Worm (Caenorhabditis elegans) whole organism, late embryonic: ENCODE measurements around the gene srv-1.

ENCODE experiments used
- K02D7.2 ChIP-seq: sonication (generic microtip); optimal IDR thresholded peaks from 2 replicates; lab custom pipeline; 2017; ENCODE audit warnings: mild to moderate bottlenecking, missing genetic modification characterization, missing compliant biosample characterization
- Y22D7AL.16 ChIP-seq: sonication (generic microtip); optimal IDR thresholded peaks from 2 replicates; lab custom pipeline; 2016; ENCODE audit warnings: missing genetic modification characterization, missing compliant biosample characterization
- ceh-14 ChIP-seq: sonication (generic microtip); optimal IDR thresholded peaks from 2 replicates; lab custom pipeline; 2016; ENCODE audit warnings: missing genotype, missing genetic modification characterization, missing compliant biosample characterization
- ceh-24 ChIP-seq: sonication (generic microtip); optimal IDR thresholded peaks from 2 replicates; lab custom pipeline; 2016; ENCODE audit warnings: mild to moderate bottlenecking, missing genetic modification characterization, missing compliant biosample characterization
- ceh-30 ChIP-seq: fragments of 150-350 bp; optimal IDR thresholded peaks from 2 replicates; lab custom pipeline; 2014; ENCODE audit warnings: missing biosample characterization, missing genetic modification characterization
- ceh-34 ChIP-seq: sonication (generic microtip); optimal IDR thresholded peaks from 2 replicates; lab custom pipeline; 2016; ENCODE audit warnings: mild to moderate bottlenecking, missing genetic modification characterization, missing compliant biosample characterization
- ceh-45 ChIP-seq: fragments of 200-800 bp; sonication (Bioruptor generic); IDR thresholded peaks from 2 replicates; pipeline ENCODE4 v1.3.6; 2022; ENCODE audit warnings: missing genetic modification reagents, missing genetic modification characterization, missing compliant biosample characterization
- ceh-6 ChIP-seq: fragments of 200-800 bp; sonication (Bioruptor generic); optimal IDR thresholded peaks from 2 replicates; lab custom pipeline; 2018; ENCODE audit warnings: mild to moderate bottlenecking, missing genetic modification characterization, missing compliant biosample characterization
- che-1 ChIP-seq: sonication (generic microtip); optimal IDR thresholded peaks from 2 replicates; lab custom pipeline; 2016; ENCODE audit warnings: mild to moderate bottlenecking, missing genetic modification characterization, missing compliant biosample characterization
- dmd-4 ChIP-seq: sonication (generic microtip); optimal IDR thresholded peaks from 2 replicates; lab custom pipeline; 2016; ENCODE audit warnings: borderline replicate concordance, missing genetic modification characterization, missing compliant biosample characterization
- dve-1 ChIP-seq: sonication (generic microtip); optimal IDR thresholded peaks from 2 replicates; lab custom pipeline; 2017; ENCODE audit warnings: antibody characterized with exemption, mild to moderate bottlenecking, missing genetic modification characterization, missing compliant biosample characterization
- elt-2 ChIP-seq: sonication (generic microtip); optimal IDR thresholded peaks from 2 replicates; lab custom pipeline; 2016; ENCODE audit warnings: missing genetic modification reagents, missing genetic modification characterization, missing compliant biosample characterization
- ets-4 ChIP-seq: sonication (generic microtip); optimal IDR thresholded peaks from 2 replicates; lab custom pipeline; 2016; ENCODE audit warnings: missing genetic modification characterization, missing compliant biosample characterization
- eyg-1 ChIP-seq: sonication (generic microtip); optimal IDR thresholded peaks from 2 replicates; lab custom pipeline; 2016; ENCODE audit warnings: missing genotype, missing genetic modification characterization, missing compliant biosample characterization
- fax-1 ChIP-seq: sonication (generic microtip); optimal IDR thresholded peaks from 2 replicates; lab custom pipeline; 2016; ENCODE audit warnings: missing genotype, missing genetic modification characterization, missing compliant biosample characterization
- fkh-10 ChIP-seq: fragments of 150-350 bp; optimal IDR thresholded peaks from 2 replicates; lab custom pipeline; 2014; ENCODE audit warnings: missing biosample characterization, missing genetic modification reagents, missing genetic modification characterization
- fkh-6 ChIP-seq: sonication (generic microtip); optimal IDR thresholded peaks from 2 replicates; lab custom pipeline; 2016; ENCODE audit warnings: missing genetic modification characterization, missing compliant biosample characterization
- gmeb-2 ChIP-seq: sonication (generic microtip); optimal IDR thresholded peaks from 2 replicates; lab custom pipeline; 2016; ENCODE audit warnings: missing genetic modification characterization, inconsistent platforms, missing compliant biosample characterization
- hlh-13 ChIP-seq: fragments of 200-800 bp; sonication (Bioruptor generic); optimal IDR thresholded peaks from 2 replicates; lab custom pipeline; 2018; ENCODE audit warnings: mild to moderate bottlenecking, missing genetic modification characterization, missing compliant biosample characterization
- hlh-15 ChIP-seq: sonication (generic microtip); optimal IDR thresholded peaks from 2 replicates; lab custom pipeline; 2016; ENCODE audit warnings: missing genetic modification characterization, missing compliant biosample characterization
- hlh-30 ChIP-seq: sonication (generic microtip); optimal IDR thresholded peaks from 2 replicates; lab custom pipeline; 2017; ENCODE audit warnings: antibody characterized with exemption, missing genetic modification characterization, missing compliant biosample characterization; ENCODE audit not compliant: insufficient read depth
- mec-3 ChIP-seq: sonication (generic microtip); optimal IDR thresholded peaks from 2 replicates; lab custom pipeline; 2016; ENCODE audit warnings: borderline replicate concordance, missing genetic modification characterization, missing compliant biosample characterization
- nfya-1 ChIP-seq: sonication (generic microtip); optimal IDR thresholded peaks from 2 replicates; lab custom pipeline; 2017; ENCODE audit warnings: missing genetic modification characterization, mild to moderate bottlenecking, missing compliant biosample characterization, antibody characterized with exemption, moderate library complexity
- nhr-11 ChIP-seq: fragments of 150-350 bp; optimal IDR thresholded peaks from 2 replicates; lab custom pipeline; 2014; ENCODE audit warnings: missing biosample characterization, missing genetic modification characterization
- pax-1 ChIP-seq: fragments of 150-350 bp; optimal IDR thresholded peaks from 2 replicates; lab custom pipeline; 2014; ENCODE audit warnings: missing biosample characterization, missing genetic modification characterization
- pha-2 ChIP-seq: sonication (generic microtip); optimal IDR thresholded peaks from 2 replicates; lab custom pipeline; 2017; ENCODE audit warnings: mild to moderate bottlenecking, missing genetic modification characterization, missing compliant biosample characterization
- pha-4 ChIP-seq: fragments of 150-350 bp; optimal IDR thresholded peaks from 2 replicates; lab custom pipeline; 2018; ENCODE audit warnings: missing biosample characterization, missing genetic modification reagents, missing genetic modification characterization
- pqm-1 ChIP-seq: sonication (generic microtip); optimal IDR thresholded peaks from 2 replicates; lab custom pipeline; 2016; ENCODE audit warnings: missing genetic modification characterization, missing compliant biosample characterization
- ref-2 ChIP-seq: sonication (generic microtip); optimal IDR thresholded peaks from 2 replicates; lab custom pipeline; 2016; ENCODE audit warnings: missing genetic modification characterization, missing compliant biosample characterization
- sdc-2 ChIP-seq: sonication (generic microtip); optimal IDR thresholded peaks from 2 replicates; lab custom pipeline; 2016; ENCODE audit warnings: missing genotype, missing genetic modification characterization, missing compliant biosample characterization
- syd-9 ChIP-seq: sonication (generic microtip); optimal IDR thresholded peaks from 2 replicates; lab custom pipeline; 2016; ENCODE audit warnings: mild to moderate bottlenecking, missing genetic modification characterization, moderate library complexity, missing compliant biosample characterization
- ttx-3 ChIP-seq: sonication (generic microtip); optimal IDR thresholded peaks from 2 replicates; lab custom pipeline; 2016; ENCODE audit warnings: missing genetic modification reagents, missing genetic modification characterization, missing compliant biosample characterization
- unc-3 ChIP-seq, 2 experiments: fragments of 200-800 bp in 1 of 2; sonication (Bioruptor generic) in 1 of 2; sonication (generic microtip) in 1 of 2; conservative IDR thresholded peaks in 1 of 2; optimal IDR thresholded peaks in 1 of 2; 2 replicates each; pipeline versions ENCODE4 v1.3.6 to Lab custom; 2016 to 2022; ENCODE audit warnings: missing compliant biosample characterization in 2 of 2, missing genetic modification characterization in 2 of 2, missing genetic modification reagents in 1 of 2
- unc-55 ChIP-seq: sonication (generic microtip); optimal IDR thresholded peaks from 2 replicates; lab custom pipeline; 2017; ENCODE audit warnings: missing biosample characterization, missing genetic modification reagents, missing genetic modification characterization
- unc-86 ChIP-seq: sonication (generic microtip); optimal IDR thresholded peaks from 2 replicates; lab custom pipeline; 2016; ENCODE audit warnings: missing genetic modification characterization, missing compliant biosample characterization
- ztf-16 ChIP-seq: sonication (generic microtip); optimal IDR thresholded peaks from 2 replicates; lab custom pipeline; 2017; ENCODE audit warnings: missing genetic modification characterization, missing compliant biosample characterization

The srv-1 gene

ce11 chrIII:6839091-6839490 is 11.1 kb upstream of the srv-1 start:
- no peak for TF ChIP-seq sdc-2 (tag; lab: Kevin White, UChicago)
- TF ChIP-seq hlh-13 (GFP tag; lab: Kevin White, UChicago), result no peak
- TF ChIP-seq elt-2, result no peak
- no peak for TF ChIP-seq nhr-11 (tag; lab: Kevin White, UChicago)
- no peak for TF ChIP-seq Y22D7AL.16 (tag; lab: Kevin White, UChicago)
- no peak for TF ChIP-seq syd-9 (tag; lab: Kevin White, UChicago)
- TF ChIP-seq eyg-1 (tag; lab: Kevin White, UChicago), result no peak
- TF ChIP-seq pha-2, result no peak
- no peak for TF ChIP-seq gmeb-2 (tag; lab: Kevin White, UChicago)
- TF ChIP-seq unc-3 (GFP tag; conservative IDR thresholded peaks at IDR 0.05; lab: Robert Waterston, UW), result no peak
- no peak for TF ChIP-seq unc-3 (tag; optimal IDR thresholded peaks at IDR 0.05; lab: Kevin White, UChicago)
- TF ChIP-seq unc-55 (GFP tag; lab: Kevin White, UChicago), result no peak
- no peak for TF ChIP-seq pax-1 (tag; lab: Kevin White, UChicago)
- TF ChIP-seq ceh-45, result no peak
- TF ChIP-seq fkh-10 (GFP tag; lab: Kevin White, UChicago), result no peak
- no peak for TF ChIP-seq ets-4 (tag; lab: Kevin White, UChicago)
- TF ChIP-seq dmd-4 (tag; lab: Kevin White, UChicago), result no peak
- no peak for TF ChIP-seq ztf-16 (tag; lab: Kevin White, UChicago)
- TF ChIP-seq fkh-6 (tag; lab: Kevin White, UChicago), result no peak

ce11 chrIII:6848654-6849204 is 1.5 kb upstream of the srv-1 start, which contains the start of gene dhhc-5:
Gene dhhc-5, minus strand, starts transcription at chrIII:6849059.
- TF ChIP-seq hlh-30 (peak; percentile 0), che-1 (tag; lab: Kevin White, UChicago) (no peak)

- TF ChIP-seq ref-2 (tag; lab: Kevin White, UChicago) (no peak), mec-3 (tag; lab: Kevin White, UChicago) (no peak), pax-1 (tag; lab: Kevin White, UChicago) (no peak), ttx-3 (tag; lab: Kevin White, UChicago) (no peak), unc-86 (tag; lab: Kevin White, UChicago) (no peak), ceh-24 (tag; lab: Kevin White, UChicago) (no peak), pqm-1 (tag; lab: Kevin White, UChicago) (no peak), hlh-13 (GFP tag; lab: Kevin White, UChicago) (no peak), pha-4 (tag; lab: Kevin White, UChicago) (no peak), ceh-34 (tag; lab: Kevin White, UChicago) (no peak), ceh-6 (GFP tag; lab: Kevin White, UChicago) (no peak), nfya-1 (no peak), hlh-15 (tag; lab: Kevin White, UChicago) (no peak), unc-55 (GFP tag; lab: Kevin White, UChicago) (no peak)
Measured at ce11 chrIII:6856709-6857108, 6.5 kb downstream of the srv-1 start, which contains the start of gene zak-1. Gene zak-1, minus strand, starts transcription at chrIII:6856809.

ce11 chrIII:6857390-6857848 is 7.2 kb downstream of the srv-1 start:
- TF ChIP-seq dve-1 (tag; lab: Kevin White, UChicago) (peak; percentile 16), K02D7.2 (tag; lab: Kevin White, UChicago) (no peak)

ce11 chrIII:6859482-6859881 is 9.3 kb downstream of the srv-1 start, which contains the start of gene clec-158:
Gene clec-158, minus strand, starts transcription at chrIII:6859582.
- TF ChIP-seq ceh-14 (tag; lab: Kevin White, UChicago), result no peak
- no peak for TF ChIP-seq ceh-24 (tag; lab: Kevin White, UChicago)
- TF ChIP-seq hlh-15 (tag; lab: Kevin White, UChicago), result no peak
- no peak for TF ChIP-seq fax-1 (tag; lab: Kevin White, UChicago)
- no peak for TF ChIP-seq elt-2
- no peak for TF ChIP-seq syd-9 (tag; lab: Kevin White, UChicago)
- no peak for TF ChIP-seq ceh-30
- TF ChIP-seq nfya-1, result no peak
- TF ChIP-seq fkh-10 (GFP tag; lab: Kevin White, UChicago), result no peak
